Worm (Caenorhabditis elegans) whole organism, L2 larva: Measurements from ENCODE around the gene K11G9.5.

Source experiments
- F13H6.1 ChIP-seq: sonication (generic microtip); optimal IDR thresholded peaks from 2 replicates; lab custom pipeline; 2016; ENCODE audit warnings: missing genetic modification characterization, missing compliant biosample characterization
- ama-1 ChIP-seq: fragments of 150-350 bp; optimal IDR thresholded peaks from 2 replicates; lab custom pipeline; 2018; ENCODE audit warnings: inconsistent platforms
- blmp-1 ChIP-seq: sonication (generic microtip); optimal IDR thresholded peaks from 2 replicates; lab custom pipeline; 2017; ENCODE audit warnings: missing genetic modification characterization, mild to moderate bottlenecking, missing compliant biosample characterization, antibody characterized with exemption, moderate library complexity; ENCODE audit not compliant: insufficient read depth
- egl-27 ChIP-seq: sonication (generic microtip); optimal IDR thresholded peaks from 3 replicates; lab custom pipeline; 2017; ENCODE audit warnings: missing biosample characterization, missing genetic modification reagents, missing genetic modification characterization
- elt-1 ChIP-seq: fragments of 150-350 bp; optimal IDR thresholded peaks from 2 replicates; lab custom pipeline; 2014; ENCODE audit warnings: missing biosample characterization, missing genetic modification characterization
- lin-11 ChIP-seq: fragments of 150-350 bp; sonication (generic microtip); optimal IDR thresholded peaks from 2 replicates; lab custom pipeline; 2014; ENCODE audit warnings: missing biosample characterization, missing genetic modification characterization, inconsistent platforms, mixed read lengths
- lin-39 ChIP-seq: fragments of 150-350 bp; optimal IDR thresholded peaks from 2 replicates; lab custom pipeline; 2014; ENCODE audit warnings: missing biosample characterization, missing genetic modification reagents, missing genetic modification characterization
- nhr-23 ChIP-seq: fragments of 150-350 bp; optimal IDR thresholded peaks from 2 replicates; lab custom pipeline; 2014; ENCODE audit warnings: missing biosample characterization, missing genetic modification reagents, missing genetic modification characterization
- nhr-25 ChIP-seq: fragments of 150-350 bp; sonication (generic microtip); optimal IDR thresholded peaks from 3 replicates; lab custom pipeline; 2014; ENCODE audit warnings: missing biosample characterization, missing genetic modification characterization
- skn-1 ChIP-seq: sonication (generic microtip); optimal IDR thresholded peaks from 2 replicates; lab custom pipeline; 2017; ENCODE audit warnings: missing biosample characterization, missing genetic modification characterization
- unc-62 ChIP-seq: fragments of 150-350 bp; optimal IDR thresholded peaks from 2 replicates; lab custom pipeline; 2014; ENCODE audit warnings: missing biosample characterization, missing genetic modification reagents, missing genetic modification characterization
- zag-1 ChIP-seq: fragments of 150-350 bp; optimal IDR thresholded peaks from 2 replicates; lab custom pipeline; 2014; ENCODE audit warnings: missing biosample characterization, missing genetic modification characterization
- ztf-11 ChIP-seq: sonication (generic microtip); optimal IDR thresholded peaks from 2 replicates; lab custom pipeline; 2017; ENCODE audit warnings: missing biosample characterization, missing genetic modification characterization
- ztf-4 ChIP-seq: fragments of 150-350 bp; optimal IDR thresholded peaks from 2 replicates; lab custom pipeline; 2014; ENCODE audit warnings: missing biosample characterization, missing genetic modification characterization

DNA sequence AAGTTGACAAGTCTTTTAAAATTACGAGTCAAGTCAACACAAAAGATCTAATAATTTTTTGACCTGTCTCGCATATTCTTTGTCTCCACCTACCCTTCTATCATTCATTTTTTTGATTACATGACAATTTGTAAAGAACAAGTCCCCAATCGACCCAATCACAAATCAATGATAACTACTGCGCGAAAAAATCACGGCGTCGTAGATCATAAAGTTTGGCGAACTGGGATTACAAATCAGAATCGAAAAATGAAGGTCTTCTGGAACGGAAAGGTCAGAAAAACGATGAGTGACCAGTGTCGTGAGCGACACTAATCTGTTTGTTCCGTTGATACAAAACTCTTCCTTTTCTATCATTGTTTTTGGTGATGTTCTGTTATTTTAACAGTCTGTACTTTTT, 1.8 kb upstream of the K11G9.5 start:
- TF ChIP-seq nhr-25 (tag; lab: Kevin White, UChicago) (peak; percentile 39), blmp-1 (tag; lab: Kevin White, UChicago) (no peak), elt-1 (tag; lab: Kevin White, UChicago) (no peak), egl-27 (tag; lab: Kevin White, UChicago) (no peak), ztf-11 (no peak), skn-1 (tag; lab: Kevin White, UChicago) (no peak), lin-11 (tag; lab: Kevin White, UChicago) (no peak), unc-62 (GFP tag; lab: Kevin White, UChicago) (no peak), nhr-23 (tag; lab: Kevin White, UChicago) (no peak), lin-39 (tag; lab: Kevin White, UChicago) (no peak), ztf-4 (tag; lab: Kevin White, UChicago) (no peak), ama-1 (no peak), zag-1 (tag; lab: Kevin White, UChicago) (no peak), F13H6.1 (no peak)
